Fruit fly (Drosophila melanogaster): ENCODE measurements around the gene Agpat4.

The Agpat4 gene

DNA sequence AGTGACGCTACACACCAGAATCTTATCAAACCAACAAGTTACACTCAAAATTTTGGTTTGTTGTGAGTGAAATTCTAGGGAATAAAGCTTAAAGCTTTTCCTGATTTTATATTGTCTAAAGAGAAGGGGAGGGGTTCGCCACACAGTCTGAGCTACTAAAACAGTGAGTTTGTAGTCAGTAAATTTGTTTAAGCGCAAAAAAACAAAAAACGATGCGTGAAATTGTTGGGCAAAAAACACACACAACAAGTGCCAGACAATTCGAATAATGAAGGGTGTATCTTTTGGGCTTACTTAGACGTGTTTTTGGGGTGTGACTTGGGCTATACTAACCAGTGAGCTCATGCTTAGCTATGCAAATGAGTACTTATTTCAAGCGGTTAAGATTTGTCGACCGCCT lies 21.6 kb downstream of the Agpat4 start:
- TF ChIP-seq foxo (GFP tag; optimal IDR thresholded peaks at IDR 0.05) (no peak), Hr78 (GFP tag; optimal IDR thresholded peaks at IDR 0.05) (no peak), Hr83 (GFP tag; optimal IDR thresholded peaks at IDR 0.05; ENCODE audit: poor library complexity, severe bottlenecking) (peak; percentile 1), h (GFP tag; optimal IDR thresholded peaks at IDR 0.05) (no peak), ey (GFP tag; optimal IDR thresholded peaks at IDR 0.05) (no peak), brk (GFP tag; optimal IDR thresholded peaks at IDR 0.05) (peak; percentile 1), rgr (GFP tag; optimal IDR thresholded peaks at IDR 0.05) (peak; percentile 16), Mio (GFP tag; optimal IDR thresholded peaks at IDR 0.05) (no peak), HLH106 (tag; optimal IDR thresholded peaks at IDR 0.05) (no peak), Jra (GFP tag; optimal IDR thresholded peaks at IDR 0.05) (no peak), Myc (optimal IDR thresholded peaks at IDR 0.05) (no peak), GATAd (GFP tag; optimal IDR thresholded peaks at IDR 0.05) (no peak), pan (optimal IDR thresholded peaks at IDR 0.05) (no peak)

DNA sequence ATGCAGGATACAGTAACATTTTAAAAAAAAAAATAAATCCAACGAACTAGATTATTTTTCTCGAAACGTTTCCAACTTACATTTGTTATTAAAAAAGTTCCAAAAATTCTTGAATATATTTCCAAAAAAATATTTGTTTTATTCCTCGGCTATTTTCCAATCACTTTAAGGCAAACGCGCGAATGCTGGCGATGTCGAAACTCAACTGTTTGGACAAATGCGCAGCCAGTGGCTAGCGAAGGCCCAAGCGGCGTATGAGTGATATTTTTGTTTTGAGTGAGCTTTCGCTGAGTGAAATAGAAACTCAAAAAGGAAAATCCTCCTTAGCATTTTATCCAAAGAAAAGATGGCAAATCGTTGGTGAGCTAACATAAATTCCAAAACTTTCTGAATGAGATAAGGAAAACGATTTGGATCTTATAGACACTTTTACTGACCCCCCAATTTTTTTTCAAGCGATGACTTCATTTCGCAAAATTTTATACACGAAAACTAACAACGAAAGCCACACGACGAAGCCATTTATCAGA lies 22.1 kb downstream of the Agpat4 start, which contains the start of gene ringer:
Gene ringer (minus strand): TSS at position 210 of the 530 bp plus-strand sequence.
- TF ChIP-seq CG32264 (GFP tag; optimal IDR thresholded peaks at IDR 0.05) (no peak), dl (GFP tag; optimal IDR thresholded peaks at IDR 0.05; ENCODE audit: insufficient read depth in 1 of 2, partially characterized antibody in 2 of 2) (no peak), Hnf4 (GFP tag; optimal IDR thresholded peaks at IDR 0.05) (no peak), br (GFP tag; optimal IDR thresholded peaks at IDR 0.05) (no peak), brk (GFP tag; optimal IDR thresholded peaks at IDR 0.05) (no peak), Hr78 (GFP tag; optimal IDR thresholded peaks at IDR 0.05) (no peak), sage (GFP tag; optimal IDR thresholded peaks at IDR 0.05) (no peak), ey (GFP tag; optimal IDR thresholded peaks at IDR 0.05) (no peak), Mio (GFP tag; optimal IDR thresholded peaks at IDR 0.05) (no peak), Sp1 (GFP tag; optimal IDR thresholded peaks at IDR 0.05) (no peak), dmrt93B (GFP tag; optimal IDR thresholded peaks at IDR 0.05) (no peak), usp (GFP tag; optimal IDR thresholded peaks at IDR 0.05) (no peak), woc (GFP tag; optimal IDR thresholded peaks at IDR 0.05) (no peak), Abd-B (GFP tag; optimal IDR thresholded peaks at IDR 0.05) (no peak), rgr (GFP tag; optimal IDR thresholded peaks at IDR 0.05) (no peak), jim (GFP tag; optimal IDR thresholded peaks at IDR 0.05) (no peak), lola (GFP tag; optimal IDR thresholded peaks at IDR 0.05) (no peak), sv (GFP tag; optimal IDR thresholded peaks at IDR 0.05) (no peak), CG9705 (GFP tag; optimal IDR thresholded peaks at IDR 0.05) (no peak)

dm6 chr3L:16357860-16358259 lies 23.5 kb downstream of the Agpat4 start:
- TF ChIP-seq CrebA (GFP tag; optimal IDR thresholded peaks at IDR 0.05; ENCODE audit: borderline replicate concordance) (no peak), HLH106 (tag; optimal IDR thresholded peaks at IDR 0.05) (no peak), brk (GFP tag; optimal IDR thresholded peaks at IDR 0.05) (no peak), Abd-B (GFP tag; optimal IDR thresholded peaks at IDR 0.05) (no peak)

dm6 chr3L:16357187-16357728 lies 24.1 kb downstream of the Agpat4 start:
- no peak for TF ChIP-seq HLH106 (tag; optimal IDR thresholded peaks at IDR 0.05)
- no peak for TF ChIP-seq woc (GFP tag; optimal IDR thresholded peaks at IDR 0.05)
- no peak for TF ChIP-seq dsf (GFP tag; optimal IDR thresholded peaks at IDR 0.05; ENCODE audit: borderline replicate concordance)
- no peak for TF ChIP-seq jim (GFP tag; optimal IDR thresholded peaks at IDR 0.05)
- TF ChIP-seq rgr (GFP tag; optimal IDR thresholded peaks at IDR 0.05): no peak
- TF ChIP-seq GATAd (GFP tag; optimal IDR thresholded peaks at IDR 0.05): no peak
- no peak for TF ChIP-seq Hnf4 (GFP tag; optimal IDR thresholded peaks at IDR 0.05)
- TF ChIP-seq Myc (optimal IDR thresholded peaks at IDR 0.05): no peak
- TF ChIP-seq dl (GFP tag; optimal IDR thresholded peaks at IDR 0.05; ENCODE audit: insufficient read depth in 1 of 2, partially characterized antibody in 2 of 2): no peak

dm6 chr3L:16356171-16356765 lies 25.1 kb downstream of the Agpat4 start:
- TF ChIP-seq lola (GFP tag; optimal IDR thresholded peaks at IDR 0.05): no peak
- peak; percentile 84 for TF ChIP-seq Vsx2 (GFP tag; optimal IDR thresholded peaks at IDR 0.05; ENCODE audit: partially characterized antibody)
- peak; percentile 27 for TF ChIP-seq Dif (GFP tag; optimal IDR thresholded peaks at IDR 0.05; ENCODE audit: partially characterized antibody)

Data from whole organism, wandering third instar larva.